Fruit fly (Drosophila melanogaster): Measurements from ENCODE around the gene CIAPIN1.

Gene CIAPIN1

dm6 chr2L:15066141-15066540 lies 27.5 kb upstream of the CIAPIN1 start (continued):
- TF ChIP-seq CG4707 (GFP tag; optimal IDR thresholded peaks at IDR 0.05), result no peak
- TF ChIP-seq CG13775 (GFP tag; optimal IDR thresholded peaks at IDR 0.05), result no peak
- TF ChIP-seq CG1233 (GFP tag; optimal IDR thresholded peaks at IDR 0.05), result no peak
- no peak for TF ChIP-seq CG9609 (GFP tag; optimal IDR thresholded peaks at IDR 0.05)
- TF ChIP-seq CG2120 (GFP tag; optimal IDR thresholded peaks at IDR 0.05), result peak; percentile 17
- TF ChIP-seq sqz (GFP tag; optimal IDR thresholded peaks at IDR 0.05), result no peak
- peak in 1 of 2 experiments; percentile 50 for TF ChIP-seq Hr51 (GFP tag; optimal IDR thresholded peaks at IDR 0.05)
- TF ChIP-seq inv (GFP tag; IDR thresholded peaks at IDR 0.05; ENCODE audit: partially characterized antibody), result no peak
- TF ChIP-seq zen (tag; optimal IDR thresholded peaks at IDR 0.05), result no peak
- no peak for TF ChIP-seq hkb (optimal IDR thresholded peaks at IDR 0.05)
- TF ChIP-seq hkb (GFP tag; IDR thresholded peaks at IDR 0.05), result no peak
- no peak for TF ChIP-seq CkIIα-i1 (GFP tag; IDR thresholded peaks at IDR 0.05)
- no peak for TF ChIP-seq crc (GFP tag; optimal IDR thresholded peaks at IDR 0.05)
- TF ChIP-seq CG18262 (tag; optimal IDR thresholded peaks at IDR 0.05), result no peak
- TF ChIP-seq CG17361 (GFP tag; IDR thresholded peaks at IDR 0.05), result 0 out of 3 replicates have a peak, but pooled peaks have one; percentile 16
- TF ChIP-seq gsb-n (tag; optimal IDR thresholded peaks at IDR 0.05), result no peak
- TF ChIP-seq NFAT (GFP tag; IDR thresholded peaks at IDR 0.05), result no peak
- no peak for TF ChIP-seq cas (GFP tag; IDR thresholded peaks at IDR 0.05)
- TF ChIP-seq eyg (GFP tag; optimal IDR thresholded peaks at IDR 0.05), result no peak
- TF ChIP-seq E2f2 (GFP tag; IDR thresholded peaks at IDR 0.05), result no peak
- TF ChIP-seq oc (tag; optimal IDR thresholded peaks at IDR 0.05), result no peak
- TF ChIP-seq Hsf (GFP tag; optimal IDR thresholded peaks at IDR 0.05), result peak; percentile 1
- peak; percentile 15; the same call in 1 of the 2 replicates for TF ChIP-seq CG9932 (GFP tag; IDR thresholded peaks at IDR 0.05)
- TF ChIP-seq Lim3 (GFP tag; IDR thresholded peaks at IDR 0.05), result no peak
- TF ChIP-seq kni (GFP tag; optimal IDR thresholded peaks at IDR 0.05), result no peak
- TF ChIP-seq CG7928 (GFP tag; optimal IDR thresholded peaks at IDR 0.05), result no peak
- TF ChIP-seq CG1647 (GFP tag; optimal IDR thresholded peaks at IDR 0.05), result no peak
- TF ChIP-seq Drgx (GFP tag; IDR thresholded peaks at IDR 0.05), result no peak
- no peak for TF ChIP-seq CG7357 (GFP tag; IDR thresholded peaks at IDR 0.05)
- TF ChIP-seq CG30020 (tag; optimal IDR thresholded peaks at IDR 0.05), result no peak
- no peak for TF ChIP-seq Atf-2 (GFP tag; optimal IDR thresholded peaks at IDR 0.05)
- TF ChIP-seq sr (GFP tag; IDR thresholded peaks at IDR 0.05), result no peak
- TF ChIP-seq CG2712 (tag; optimal IDR thresholded peaks at IDR 0.05), result no peak
- no peak for TF ChIP-seq Spps (tag; optimal IDR thresholded peaks at IDR 0.05)
- peak; percentile 9 for TF ChIP-seq CG17385 (GFP tag; optimal IDR thresholded peaks at IDR 0.05)
- TF ChIP-seq CG2678 (tag; optimal IDR thresholded peaks at IDR 0.05), result peak; percentile 24
- TF ChIP-seq slp2 (GFP tag; optimal IDR thresholded peaks at IDR 0.05), result no peak
- TF ChIP-seq Lpt (GFP tag; optimal IDR thresholded peaks at IDR 0.05), result no peak
- TF ChIP-seq org-1 (GFP tag; optimal IDR thresholded peaks at IDR 0.05), result no peak
- TF ChIP-seq PHDP (tag; optimal IDR thresholded peaks at IDR 0.05), result peak; percentile 24
- TF ChIP-seq Taf1 (GFP tag; IDR thresholded peaks at IDR 0.05), result no peak
- TF ChIP-seq CG12155 (GFP tag; optimal IDR thresholded peaks at IDR 0.05), result peak; percentile 0
- TF ChIP-seq Hey (tag; optimal IDR thresholded peaks at IDR 0.05), result no peak
- peak; percentile 24 for TF ChIP-seq CG7556 (GFP tag; optimal IDR thresholded peaks at IDR 0.05)
- no peak for TF ChIP-seq tll (GFP tag; optimal IDR thresholded peaks at IDR 0.05)
- TF ChIP-seq tap (tag; optimal IDR thresholded peaks at IDR 0.05), result no peak
- TF ChIP-seq btn (GFP tag; optimal IDR thresholded peaks at IDR 0.05), result no peak
- no peak for TF ChIP-seq B-H1 (GFP tag; IDR thresholded peaks at IDR 0.05)
- no peak for TF ChIP-seq CG6791 (GFP tag; IDR thresholded peaks at IDR 0.05; ENCODE audit: partially characterized antibody)
- TF ChIP-seq ato (GFP tag; IDR thresholded peaks at IDR 0.05; ENCODE audit: partially characterized antibody), result no peak
- no peak for TF ChIP-seq ssp (GFP tag; IDR thresholded peaks at IDR 0.05)
- TF ChIP-seq BtbVII (GFP tag; optimal IDR thresholded peaks at IDR 0.05), result no peak
